Fruit fly (Drosophila melanogaster) S2 (cell line): Measurements from ENCODE around the gene kkv.

Source experiments
- CG8478 ChIP-seq: fragments of >200 bp; optimal IDR thresholded peaks from 2 replicates; lab custom pipeline; 2018
- CTCF ChIP-seq, 2 experiments: fragments of >200 bp; optimal IDR thresholded peaks; 2 replicates each; lab custom pipeline; 2018

Gene kkv

dm6 chr3R:5355135-5355493 is 37.6 kb downstream of the kkv start:
- TF ChIP-seq CTCF (optimal IDR thresholded peaks at IDR 0.05; lab: Kevin White, UChicago), result no peak
- no peak for TF ChIP-seq CG8478 (lab: Kevin White, UChicago)

- TF ChIP-seq CTCF (optimal IDR thresholded peaks at IDR 0.05; lab: Kevin White, UChicago) (no peak), CG8478 (lab: Kevin White, UChicago) (no peak)
Measured at dm6 chr3R:5354373-5355134, 38.1 kb downstream of the kkv start, which contains the start of the genes CG11999 and CG1161. TSS of gene CG11999 (minus strand) at chr3R:5354747. TSS of gene CG1161 (plus strand) at chr3R:5355092.

- TF ChIP-seq CTCF (optimal IDR thresholded peaks at IDR 0.05; lab: Kevin White, UChicago) (no peak), CG8478 (lab: Kevin White, UChicago) (no peak)
Measured at dm6 chr3R:5350393-5350972, 42.2 kb downstream of the kkv start, which contains the start of gene mtd. TSS of gene mtd (minus strand) at chr3R:5350443.

- TF ChIP-seq CG8478 (lab: Kevin White, UChicago) (no peak), CTCF (optimal IDR thresholded peaks at IDR 0.05; lab: Kevin White, UChicago) (no peak)
Measured at dm6 chr3R:5346707-5347323, 45.9 kb downstream of the kkv start.

- no peak for TF ChIP-seq CG8478 (lab: Kevin White, UChicago)
- TF ChIP-seq CTCF (optimal IDR thresholded peaks at IDR 0.05; lab: Kevin White, UChicago), result no peak
Measured at dm6 chr3R:5331764-5332405, 60.8 kb downstream of the kkv start.

- no peak for TF ChIP-seq CTCF (optimal IDR thresholded peaks at IDR 0.05; lab: Kevin White, UChicago)
- no peak for TF ChIP-seq CG8478 (lab: Kevin White, UChicago)
Measured at dm6 chr3R:5330338-5330737, 62.3 kb downstream of the kkv start.
